Worm (Caenorhabditis elegans) whole organism, early embryonic: Measurements from ENCODE around the gene cdh-3.

Experiments used
- F13C5.2 ChIP-seq: sonication (generic microtip); optimal IDR thresholded peaks from 2 replicates; lab custom pipeline; 2017; ENCODE audit warnings: mild to moderate bottlenecking, missing genetic modification characterization, inconsistent platforms, missing compliant biosample characterization
- ama-1 ChIP-seq: fragments of 150-350 bp; optimal IDR thresholded peaks from 2 replicates; lab custom pipeline; 2014
- ceh-36 ChIP-seq: sonication (generic microtip); optimal IDR thresholded peaks from 2 replicates; lab custom pipeline; 2016; ENCODE audit warnings: missing genetic modification characterization, inconsistent platforms, missing compliant biosample characterization
- flt-1 ChIP-seq: fragments of 200-800 bp; sonication (Bioruptor generic); IDR thresholded peaks from 2 replicates; pipeline ENCODE4 v1.3.6; 2022; ENCODE audit warnings: missing genetic modification characterization, missing compliant biosample characterization
- hmg-4 ChIP-seq: fragments of 200-800 bp; sonication (Bioruptor generic); optimal IDR thresholded peaks from 2 replicates; lab custom pipeline; 2018; ENCODE audit warnings: mild to moderate bottlenecking, missing genetic modification characterization, missing compliant biosample characterization
- hnd-1 ChIP-seq: sonication (generic microtip); optimal IDR thresholded peaks from 2 replicates; lab custom pipeline; 2016; ENCODE audit warnings: missing genetic modification characterization, missing compliant biosample characterization
- scrt-1 ChIP-seq: fragments of 200-800 bp; sonication (Bioruptor generic); IDR thresholded peaks from 2 replicates; pipeline ENCODE4 v1.3.6; 2022; ENCODE audit warnings: missing genetic modification characterization, missing compliant biosample characterization
- sea-1 ChIP-seq: fragments of 200-800 bp; sonication (Bioruptor generic); conservative IDR thresholded peaks from 2 replicates; pipeline ENCODE4 v1.3.6; 2022; ENCODE audit warnings: missing genetic modification characterization, missing compliant biosample characterization

DNA sequence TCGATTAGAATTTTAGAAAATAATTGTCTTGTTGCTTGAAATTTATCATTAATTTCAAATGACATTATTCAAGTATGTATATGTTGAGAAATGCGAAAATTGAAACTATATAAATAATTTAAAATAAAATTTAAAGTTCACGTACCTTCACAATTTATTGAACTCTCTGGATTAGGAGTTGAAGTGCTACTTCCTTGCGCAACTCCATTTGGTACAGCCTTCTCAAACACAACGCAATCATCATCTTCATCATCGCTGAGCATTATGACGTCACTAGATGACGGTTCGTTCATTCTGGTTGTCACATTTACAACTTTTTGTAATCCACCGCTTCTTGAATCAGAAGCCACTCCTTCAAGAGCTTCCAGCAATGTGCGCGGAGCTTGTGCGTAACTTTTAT is 50.8 kb downstream of the cdh-3 start:
- TF ChIP-seq scrt-1 (GFP tag; lab: Robert Waterston, UW) (no peak), hmg-4 (no peak), ama-1 (lab: Kevin White, UChicago) (no peak), sea-1 (GFP tag; lab: Robert Waterston, UW) (no peak), F13C5.2 (tag; lab: Kevin White, UChicago) (no peak), hnd-1 (tag; lab: Kevin White, UChicago) (no peak), flt-1 (GFP tag; lab: Robert Waterston, UW) (no peak), ceh-36 (tag; lab: Kevin White, UChicago) (no peak)
